Worm (Caenorhabditis elegans) whole organism, L1 larva: ENCODE measurements around the gene F20D1.22.

Experiments
- C16A3.4 ChIP-seq: fragments of 150-350 bp; optimal IDR thresholded peaks from 2 replicates; lab custom pipeline; 2014; ENCODE audit warnings: missing biosample characterization, missing genetic modification characterization
- F16B12.6 ChIP-seq: fragments of 150-350 bp; optimal IDR thresholded peaks from 2 replicates; lab custom pipeline; 2014; ENCODE audit warnings: missing biosample characterization, missing genetic modification characterization
- aha-1 ChIP-seq: fragments of 150-350 bp; optimal IDR thresholded peaks from 2 replicates; lab custom pipeline; 2014; ENCODE audit warnings: missing biosample characterization, missing genetic modification characterization
- alr-1 ChIP-seq: fragments of 200-800 bp; sonication (Bioruptor generic); optimal IDR thresholded peaks from 2 replicates; lab custom pipeline; 2018; ENCODE audit warnings: borderline replicate concordance, mild to moderate bottlenecking, missing genetic modification characterization, missing compliant biosample characterization
- blmp-1 ChIP-seq: fragments of 150-350 bp; optimal IDR thresholded peaks from 2 replicates; lab custom pipeline; 2014; ENCODE audit warnings: missing biosample characterization, missing genetic modification characterization
- ceh-82 ChIP-seq, 3 experiments: fragments of 150-350 bp in 1 of 3; sonication (generic microtip) in 2 of 3; optimal IDR thresholded peaks; 2 replicates each; lab custom pipeline; 2014 to 2017; ENCODE audit warnings: missing biosample characterization in 3 of 3, missing genetic modification characterization in 3 of 3
- ceh-88 ChIP-seq: fragments of 200-800 bp; sonication (Bioruptor generic); IDR thresholded peaks from 2 replicates; pipeline ENCODE4 v1.3.6; 2022; ENCODE audit warnings: missing genetic modification characterization, missing compliant biosample characterization
- ceh-90 ChIP-seq: sonication (generic microtip); optimal IDR thresholded peaks from 2 replicates; lab custom pipeline; 2016; ENCODE audit warnings: missing genetic modification characterization, missing compliant biosample characterization
- ces-1 ChIP-seq: fragments of 150-350 bp; optimal IDR thresholded peaks from 2 replicates; lab custom pipeline; 2014; ENCODE audit warnings: missing biosample characterization, missing genetic modification reagents, missing genetic modification characterization
- dpl-1 ChIP-seq, 3 experiments: fragments of 150-350 bp in 2 of 3; sonication (generic microtip) in 1 of 3; optimal IDR thresholded peaks; 2 replicates each; lab custom pipeline; 2014 to 2017; ENCODE audit warnings: missing biosample characterization in 3 of 3, missing genetic modification characterization in 3 of 3, missing genetic modification reagents in 3 of 3
- efl-1 ChIP-seq, 4 experiments: fragments of 150-350 bp; optimal IDR thresholded peaks in 3 of 4; peaks in 1 of 4; 1 replicate in 1 of 4; 2 replicates in 3 of 4; lab custom pipeline; 2014; ENCODE audit warnings: missing biosample characterization in 2 of 4, missing genetic modification characterization in 2 of 4, missing genetic modification reagents in 2 of 4
- egl-27 ChIP-seq, 2 experiments: fragments of 150-350 bp in 1 of 2; sonication (generic microtip); optimal IDR thresholded peaks; 3 replicates each; lab custom pipeline; 2017 to 2018; ENCODE audit warnings: missing biosample characterization in 2 of 2, missing genetic modification characterization in 2 of 2, missing genetic modification reagents in 2 of 2
- elt-2 ChIP-seq: sonication (generic microtip); optimal IDR thresholded peaks from 2 replicates; lab custom pipeline; 2016; ENCODE audit warnings: missing genetic modification characterization, mild to moderate bottlenecking, inconsistent platforms, missing compliant biosample characterization, missing genetic modification reagents
- elt-3 ChIP-seq, 6 experiments: fragments of 150-350 bp in 1 of 6; sonication (generic microtip); optimal IDR thresholded peaks; 2 replicates each; lab custom pipeline; 2017 to 2018; ENCODE audit warnings: missing biosample characterization in 6 of 6, missing genetic modification characterization in 6 of 6, inconsistent platforms in 1 of 6
- fkh-10 ChIP-seq: sonication (generic microtip); optimal IDR thresholded peaks from 2 replicates; lab custom pipeline; 2017; ENCODE audit warnings: missing biosample characterization, missing genetic modification reagents, missing genetic modification characterization
- fkh-8 ChIP-seq: sonication (generic microtip); optimal IDR thresholded peaks from 2 replicates; lab custom pipeline; 2016; ENCODE audit warnings: mild to moderate bottlenecking, missing genetic modification characterization, missing compliant biosample characterization
- fos-1 ChIP-seq: fragments of 150-350 bp; optimal IDR thresholded peaks from 2 replicates; lab custom pipeline; 2014; ENCODE audit warnings: missing biosample characterization, missing genetic modification characterization
- hlh-17 ChIP-seq: fragments of 200-800 bp; sonication (Bioruptor generic); optimal IDR thresholded peaks from 2 replicates; lab custom pipeline; 2018; ENCODE audit warnings: missing genetic modification characterization, mild to moderate bottlenecking, missing compliant biosample characterization, moderate library complexity, borderline replicate concordance
- hpl-2 ChIP-seq: fragments of 150-350 bp; optimal IDR thresholded peaks from 2 replicates; lab custom pipeline; 2014; ENCODE audit warnings: missing biosample characterization, missing genetic modification reagents, missing genetic modification characterization
- isw-1 ChIP-seq: fragments of 200-800 bp; sonication (Bioruptor generic); IDR thresholded peaks from 2 replicates; pipeline ENCODE4 v1.3.6; 2022; ENCODE audit warnings: missing genetic modification characterization, missing compliant biosample characterization
- jun-1 ChIP-seq: fragments of 150-350 bp; optimal IDR thresholded peaks from 2 replicates; lab custom pipeline; 2014; ENCODE audit warnings: missing biosample characterization, missing genetic modification reagents, missing genetic modification characterization
- lin-13 ChIP-seq: fragments of 150-350 bp; optimal IDR thresholded peaks from 2 replicates; lab custom pipeline; 2014; ENCODE audit warnings: missing biosample characterization, missing genetic modification reagents, missing genetic modification characterization
- lin-14 ChIP-seq: fragments of 200-800 bp; sonication (Bioruptor generic); optimal IDR thresholded peaks from 2 replicates; lab custom pipeline; 2018; ENCODE audit warnings: mild to moderate bottlenecking, missing genetic modification characterization, moderate library complexity, missing compliant biosample characterization
- lin-15B ChIP-seq: fragments of 150-350 bp; sonication (generic microtip); optimal IDR thresholded peaks from 3 replicates; lab custom pipeline; 2014; ENCODE audit warnings: missing biosample characterization, missing genetic modification characterization
- lin-35 ChIP-seq, 2 experiments: fragments of 150-350 bp; optimal IDR thresholded peaks; 2 replicates each; lab custom pipeline; 2014; ENCODE audit warnings: missing biosample characterization in 2 of 2, missing genetic modification characterization in 2 of 2, missing genetic modification reagents in 2 of 2
- lir-3 ChIP-seq: sonication (generic microtip); optimal IDR thresholded peaks from 2 replicates; lab custom pipeline; 2016; ENCODE audit warnings: mild to moderate bottlenecking, missing genetic modification characterization, moderate library complexity, missing compliant biosample characterization; ENCODE audit not compliant: poor library complexity
- mab-9 ChIP-seq: fragments of 200-800 bp; sonication (Bioruptor generic); IDR thresholded peaks from 2 replicates; pipeline ENCODE4 v1.3.6; 2022; ENCODE audit warnings: missing genetic modification reagents, missing genetic modification characterization, missing compliant biosample characterization
- nhr-11 ChIP-seq: fragments of 150-350 bp; optimal IDR thresholded peaks from 2 replicates; lab custom pipeline; 2014; ENCODE audit warnings: missing biosample characterization, missing genetic modification characterization
- nhr-28 ChIP-seq: fragments of 150-350 bp; optimal IDR thresholded peaks from 2 replicates; lab custom pipeline; 2014; ENCODE audit warnings: missing biosample characterization, missing genetic modification characterization
- nhr-47 ChIP-seq: sonication (generic microtip); optimal IDR thresholded peaks from 2 replicates; lab custom pipeline; 2016; ENCODE audit warnings: mild to moderate bottlenecking, missing genetic modification characterization, moderate library complexity, missing compliant biosample characterization
- nhr-71 ChIP-seq: sonication (generic microtip); optimal IDR thresholded peaks from 2 replicates; lab custom pipeline; 2016; ENCODE audit warnings: mild to moderate bottlenecking, missing genetic modification characterization, moderate library complexity, missing compliant biosample characterization
- nhr-76 ChIP-seq: sonication (generic microtip); optimal IDR thresholded peaks from 2 replicates; lab custom pipeline; 2017; ENCODE audit warnings: missing biosample characterization, missing genetic modification characterization
- nhr-77 ChIP-seq: fragments of 150-350 bp; optimal IDR thresholded peaks from 2 replicates; lab custom pipeline; 2014; ENCODE audit warnings: missing biosample characterization, missing genetic modification characterization
- nhr-84 ChIP-seq: sonication (generic microtip); optimal IDR thresholded peaks from 2 replicates; lab custom pipeline; 2017; ENCODE audit warnings: missing biosample characterization, missing genetic modification characterization
- nhr-85 ChIP-seq: sonication (generic microtip); peaks from one replicate; lab custom pipeline; 2016; ENCODE audit warnings: missing genetic modification characterization, inconsistent platforms, missing compliant biosample characterization
- nhr-90 ChIP-seq: sonication (generic microtip); optimal IDR thresholded peaks from 2 replicates; lab custom pipeline; 2016; ENCODE audit warnings: mild to moderate bottlenecking, missing genetic modification characterization, missing compliant biosample characterization; ENCODE audit not compliant: poor library complexity
- pax-3 ChIP-seq: fragments of 200-800 bp; sonication (Bioruptor generic); optimal IDR thresholded peaks from 2 replicates; lab custom pipeline; 2018; ENCODE audit warnings: mild to moderate bottlenecking, missing genetic modification characterization, moderate library complexity, missing compliant biosample characterization
- pqm-1 ChIP-seq: sonication (generic microtip); optimal IDR thresholded peaks from 3 replicates; lab custom pipeline; 2017; ENCODE audit warnings: missing biosample characterization, missing genetic modification characterization
- skn-1 ChIP-seq: fragments of 150-350 bp; optimal IDR thresholded peaks from 2 replicates; lab custom pipeline; 2014; ENCODE audit warnings: missing biosample characterization, missing genetic modification characterization
- sox-4 ChIP-seq: sonication (generic microtip); optimal IDR thresholded peaks from 2 replicates; lab custom pipeline; 2016; ENCODE audit warnings: missing genetic modification characterization, missing compliant biosample characterization
- swsn-7 ChIP-seq: sonication (generic microtip); optimal IDR thresholded peaks from 2 replicates; lab custom pipeline; 2016; ENCODE audit warnings: missing genetic modification characterization, missing compliant biosample characterization
- unc-62 ChIP-seq: fragments of 150-350 bp; optimal IDR thresholded peaks from 2 replicates; lab custom pipeline; 2014; ENCODE audit warnings: missing biosample characterization, missing genetic modification reagents, missing genetic modification characterization
- unc-98 ChIP-seq: fragments of 200-800 bp; sonication (Bioruptor generic); IDR thresholded peaks from 2 replicates; pipeline ENCODE4 v1.3.6; 2022; ENCODE audit warnings: missing genetic modification characterization, missing compliant biosample characterization
- xbp-1 ChIP-seq: sonication (generic microtip); optimal IDR thresholded peaks from 2 replicates; lab custom pipeline; 2016; ENCODE audit warnings: missing genetic modification characterization, missing compliant biosample characterization

The F20D1.22 gene

ce11 chrX:14946464-14947354 is 19.9 kb upstream of the F20D1.22 start (continued):
- TF ChIP-seq nhr-71 (tag; lab: Kevin White, UChicago) (peak; percentile 43), efl-1 (optimal IDR thresholded peaks at IDR 0.05; lab: Kevin White, UChicago) (peak in 1 of 2 experiments; percentile 9), efl-1 (GFP tag; optimal IDR thresholded peaks at IDR 0.05 in 1 of 2; lab: Kevin White, UChicago) (peak; percentile 6 to 91), lir-3 (tag; lab: Kevin White, UChicago) (no peak), ceh-88 (no peak), nhr-84 (tag; lab: Kevin White, UChicago) (no peak), egl-27 (tag; optimal IDR thresholded peaks at IDR 0.05; lab: Kevin White, UChicago) (no peak), isw-1 (GFP tag; lab: Robert Waterston, UW) (no peak), sox-4 (tag; lab: Kevin White, UChicago) (no peak), elt-3 (tag; optimal IDR thresholded peaks at IDR 0.05; lab: Kevin White, UChicago) (no peak), C16A3.4 (tag; lab: Kevin White, UChicago) (peak; percentile 28)

- TF ChIP-seq hlh-17 (GFP tag; lab: Kevin White, UChicago) (no peak), alr-1 (tag; lab: Kevin White, UChicago) (no peak), aha-1 (tag; lab: Kevin White, UChicago) (no peak), ceh-82 (tag; optimal IDR thresholded peaks at IDR 0.05; lab: Kevin White, UChicago) (no peak), nhr-47 (no peak), nhr-85 (tag; lab: Kevin White, UChicago) (peak; percentile 73), unc-62 (GFP tag; lab: Kevin White, UChicago) (no peak), fkh-8 (tag; lab: Kevin White, UChicago) (no peak), unc-98 (GFP tag; lab: Robert Waterston, UW) (no peak), fos-1 (tag; lab: Kevin White, UChicago) (no peak), elt-3 (tag; optimal IDR thresholded peaks at IDR 0.05; lab: Kevin White, UChicago) (peak in 1 of 6 experiments; percentile 72), nhr-71 (tag; lab: Kevin White, UChicago) (no peak), mab-9 (no peak), nhr-28 (no peak), nhr-11 (tag; lab: Kevin White, UChicago) (no peak), blmp-1 (tag; lab: Kevin White, UChicago) (peak; percentile 33), lin-15B (no peak), lin-14 (no peak), pqm-1 (tag; lab: Kevin White, UChicago) (no peak), isw-1 (GFP tag; lab: Robert Waterston, UW) (no peak), elt-2 (no peak), dpl-1 (GFP tag; optimal IDR thresholded peaks at IDR 0.05; lab: Kevin White, UChicago) (no peak), ces-1 (no peak), lin-35 (GFP tag; optimal IDR thresholded peaks at IDR 0.05; lab: Kevin White, UChicago) (peak in 1 of 2 experiments; percentile 23), C16A3.4 (tag; lab: Kevin White, UChicago) (no peak), nhr-76 (no peak), ceh-90 (tag; lab: Kevin White, UChicago) (no peak)
- TF ChIP-seq, all 84 proteins: peak for 4
Observed at ce11 chrX:14947355-14947668, 19.3 kb upstream of the F20D1.22 start.

- TF ChIP-seq skn-1 (tag; lab: Kevin White, UChicago) (no peak), swsn-7 (tag; lab: Kevin White, UChicago) (no peak), nhr-90 (tag; lab: Kevin White, UChicago) (no peak), nhr-77 (tag; lab: Kevin White, UChicago) (no peak), pax-3 (no peak), xbp-1 (tag; lab: Kevin White, UChicago) (no peak), egl-27 (tag; optimal IDR thresholded peaks at IDR 0.05; lab: Kevin White, UChicago) (no peak), jun-1 (tag; lab: Kevin White, UChicago) (no peak), efl-1 (optimal IDR thresholded peaks at IDR 0.05; lab: Kevin White, UChicago) (no peak), efl-1 (GFP tag; optimal IDR thresholded peaks at IDR 0.05 in 1 of 2; lab: Kevin White, UChicago) (no peak), lin-14 (no peak), hpl-2 (GFP tag; lab: Kevin White, UChicago) (no peak), F16B12.6 (tag; lab: Kevin White, UChicago) (no peak), unc-62 (GFP tag; lab: Kevin White, UChicago) (no peak), lin-13 (GFP tag; lab: Kevin White, UChicago) (no peak), fkh-10 (GFP tag; lab: Kevin White, UChicago) (no peak), ceh-90 (tag; lab: Kevin White, UChicago) (no peak)
Observed at ce11 chrX:14951797-14952196, 14.8 kb upstream of the F20D1.22 start.
